Worm (Caenorhabditis elegans) whole organism, mixed stage, embryonic: ENCODE data around the gene spe-43.
A peak's percentile ranks its signal among the peaks of the same experiment; 100 is the strongest.

Experiments
- elt-1 ChIP-seq: sonication (generic microtip); optimal IDR thresholded peaks from 2 replicates; lab custom pipeline; 2017; ENCODE audit warnings: missing genetic modification characterization, mild to moderate bottlenecking, missing compliant biosample characterization, antibody characterized with exemption, moderate library complexity, borderline replicate concordance; ENCODE audit not compliant: insufficient read depth
- pha-4 ChIP-seq: fragments of 150-350 bp; optimal IDR thresholded peaks from 2 replicates; lab custom pipeline; 2018; ENCODE audit warnings: missing biosample characterization, missing genetic modification reagents, missing genetic modification characterization
- sptf-1 ChIP-seq: sonication (generic microtip); optimal IDR thresholded peaks from 2 replicates; lab custom pipeline; 2017; ENCODE audit warnings: mild to moderate bottlenecking, missing genetic modification characterization, moderate library complexity, missing compliant biosample characterization
- zip-8 ChIP-seq: fragments of 150-350 bp; optimal IDR thresholded peaks from 2 replicates; lab custom pipeline; 2014; ENCODE audit warnings: missing biosample characterization, missing genetic modification characterization

Gene spe-43

ce11 chrIV:13089671-13090242 lies 52.4 kb downstream of the spe-43 start:
- TF ChIP-seq pha-4 = no peak
- peak; percentile 16 for TF ChIP-seq sptf-1
- TF ChIP-seq elt-1 (tag; lab: Kevin White, UChicago) = no peak
- TF ChIP-seq zip-8 (tag; lab: Kevin White, UChicago) = no peak
